Worm (Caenorhabditis elegans): ENCODE results near the gene xbx-9.

Gene xbx-9

DNA sequence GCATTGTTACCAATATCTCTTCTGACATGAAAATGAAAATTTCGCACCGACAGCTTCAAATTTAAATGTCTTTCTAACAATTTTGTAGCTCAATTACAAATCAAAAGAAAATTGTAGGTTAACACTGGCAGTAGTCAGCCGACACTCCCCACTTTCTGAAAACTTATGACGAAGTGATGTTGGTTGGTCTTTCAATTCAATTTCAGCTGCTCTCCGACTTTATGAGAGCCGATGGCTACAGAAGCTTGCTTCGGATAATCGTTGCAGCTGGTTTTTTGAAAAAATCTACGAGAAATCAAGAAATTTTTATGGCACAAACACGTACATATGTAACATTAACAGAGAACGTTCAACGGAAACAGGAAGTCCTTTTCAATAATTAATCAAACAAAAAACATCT lies 50.9 kb downstream of the xbx-9 start, which contains the start of gene sre-20:
sre-20 (minus strand) TSS at position 101 of the 400 bp plus-strand sequence.
- TF ChIP-seq ama-1 (optimal IDR thresholded peaks at IDR 0.05): no peak
